Worm (Caenorhabditis elegans): ENCODE results near the gene unc-27.

The unc-27 gene

DNA sequence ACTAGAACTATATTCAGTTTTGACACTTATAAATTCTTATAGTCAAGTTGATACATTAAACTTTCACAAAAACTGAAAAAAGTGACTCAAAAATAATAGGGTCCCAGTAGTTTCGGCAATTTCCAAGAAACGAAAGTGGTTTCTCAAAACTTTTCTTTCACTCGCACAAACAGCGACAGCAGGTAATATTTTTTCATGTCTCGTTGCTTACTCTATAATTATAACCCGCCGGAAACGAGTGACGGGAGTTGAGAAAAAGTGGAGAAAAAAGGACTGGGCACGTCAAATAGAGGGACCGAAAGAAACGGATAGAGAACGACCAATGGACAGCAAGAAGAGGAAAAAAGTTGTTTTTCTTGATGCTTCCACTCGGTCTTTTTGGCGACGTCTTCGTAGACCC is 10.7 kb downstream of the unc-27 start:
- no peak for TF ChIP-seq hlh-17 (GFP tag; optimal IDR thresholded peaks at IDR 0.05; ENCODE audit: borderline replicate concordance)
- TF ChIP-seq zip-4 (GFP tag; optimal IDR thresholded peaks at IDR 0.05): no peak
- peak; percentile 62 for TF ChIP-seq fkh-8 (tag; optimal IDR thresholded peaks at IDR 0.05)
- peak; percentile 13 for TF ChIP-seq tbx-2 (tag; optimal IDR thresholded peaks at IDR 0.05)
- TF ChIP-seq lin-14 (GFP tag; optimal IDR thresholded peaks at IDR 0.05): peak; percentile 51
- TF ChIP-seq unc-62 (GFP tag; optimal IDR thresholded peaks at IDR 0.05): no peak
- TF ChIP-seq nhr-90 (tag; optimal IDR thresholded peaks at IDR 0.05; ENCODE audit: poor library complexity): no peak
- TF ChIP-seq isw-1 (GFP tag; IDR thresholded peaks at IDR 0.05): no peak
- TF ChIP-seq efl-3 (GFP tag; optimal IDR thresholded peaks at IDR 0.05): no peak
- TF ChIP-seq pag-3 (tag; optimal IDR thresholded peaks at IDR 0.05; ENCODE audit: borderline replicate concordance, insufficient read depth): no peak

DNA sequence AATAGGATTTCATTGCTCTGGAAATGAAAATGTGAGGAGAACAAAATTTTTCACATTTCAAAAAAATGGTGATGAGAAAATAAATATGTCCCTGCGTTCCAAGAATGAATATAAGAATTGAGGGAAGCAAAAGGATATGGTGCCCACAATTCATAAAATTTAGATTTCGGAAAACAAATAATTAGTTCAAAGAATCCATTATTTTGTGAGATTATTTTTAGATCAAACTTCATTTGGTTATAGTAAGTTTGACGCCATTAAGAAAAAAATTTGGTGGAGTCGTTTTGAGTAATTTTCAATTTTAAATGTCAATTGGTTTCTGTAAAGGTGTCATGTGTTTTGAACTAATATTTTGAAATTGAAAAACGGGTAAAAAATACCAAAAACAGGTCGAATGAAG is 11.1 kb downstream of the unc-27 start:
- TF ChIP-seq snu-23 (GFP tag; optimal IDR thresholded peaks at IDR 0.05): no peak
- no peak for TF ChIP-seq lsy-2 (tag; optimal IDR thresholded peaks at IDR 0.05)
- TF ChIP-seq C34B4.2 (tag; optimal IDR thresholded peaks at IDR 0.05): no peak
- no peak for TF ChIP-seq egl-27 (tag; optimal IDR thresholded peaks at IDR 0.05)
- TF ChIP-seq elt-2 (tag; optimal IDR thresholded peaks at IDR 0.05): no peak
- no peak for TF ChIP-seq fkh-10 (GFP tag; optimal IDR thresholded peaks at IDR 0.05)
- TF ChIP-seq zip-4 (GFP tag; optimal IDR thresholded peaks at IDR 0.05): no peak
- no peak for TF ChIP-seq pag-3 (tag; optimal IDR thresholded peaks at IDR 0.05; ENCODE audit: borderline replicate concordance, insufficient read depth)
- no peak for TF ChIP-seq snpc-4 (tag; optimal IDR thresholded peaks at IDR 0.05)

DNA sequence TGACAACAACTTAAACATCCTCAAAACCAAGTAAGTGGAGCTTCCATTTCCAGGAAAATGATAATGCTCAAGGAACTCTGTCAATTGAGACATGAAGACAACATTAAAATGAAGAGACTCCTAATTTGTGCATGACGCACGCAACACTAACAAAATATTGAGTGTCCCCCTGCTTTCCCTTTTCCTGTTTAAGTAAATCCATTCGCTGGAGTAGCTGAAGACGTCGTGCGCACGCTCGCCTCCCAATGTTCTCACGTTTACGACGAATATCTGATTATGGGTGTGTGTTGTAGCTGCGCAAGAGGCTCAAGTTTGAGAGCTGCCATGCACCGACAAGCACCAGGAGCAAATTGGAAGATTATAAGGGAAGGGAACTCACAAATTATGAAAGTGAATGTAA is 11.7 kb downstream of the unc-27 start:
- TF ChIP-seq egl-13 (tag; optimal IDR thresholded peaks at IDR 0.05) (peak; percentile 85), nhr-71 (tag; optimal IDR thresholded peaks at IDR 0.05) (peak; percentile 55), fkh-8 (tag; optimal IDR thresholded peaks at IDR 0.05) (peak; percentile 18), lin-14 (GFP tag; optimal IDR thresholded peaks at IDR 0.05) (peak; percentile 76), ztf-4 (tag; optimal IDR thresholded peaks at IDR 0.05) (peak; percentile 21), C34B4.2 (tag; optimal IDR thresholded peaks at IDR 0.05) (no peak), nhr-28 (tag; optimal IDR thresholded peaks at IDR 0.05) (no peak), rnt-1 (tag; optimal IDR thresholded peaks at IDR 0.05) (no peak), dsc-1 (tag; optimal IDR thresholded peaks at IDR 0.05) (peak; percentile 75), ces-1 (GFP tag; optimal IDR thresholded peaks at IDR 0.05) (peak; percentile 72), skn-1 (tag; optimal IDR thresholded peaks at IDR 0.05) (no peak), fkh-10 (GFP tag; optimal IDR thresholded peaks at IDR 0.05) (peak; percentile 67), ztf-11 (tag; optimal IDR thresholded peaks at IDR 0.05) (no peak), mep-1 (tag; optimal IDR thresholded peaks at IDR 0.05) (no peak), ceh-8 (GFP tag; optimal IDR thresholded peaks at IDR 0.05) (peak; percentile 15), pax-3 (tag; optimal IDR thresholded peaks at IDR 0.05) (peak; percentile 28), swsn-7 (tag; optimal IDR thresholded peaks at IDR 0.05) (peak; percentile 33), nhr-47 (tag; optimal IDR thresholded peaks at IDR 0.05) (peak; percentile 56), egl-27 (tag; optimal IDR thresholded peaks at IDR 0.05) (no peak)

DNA sequence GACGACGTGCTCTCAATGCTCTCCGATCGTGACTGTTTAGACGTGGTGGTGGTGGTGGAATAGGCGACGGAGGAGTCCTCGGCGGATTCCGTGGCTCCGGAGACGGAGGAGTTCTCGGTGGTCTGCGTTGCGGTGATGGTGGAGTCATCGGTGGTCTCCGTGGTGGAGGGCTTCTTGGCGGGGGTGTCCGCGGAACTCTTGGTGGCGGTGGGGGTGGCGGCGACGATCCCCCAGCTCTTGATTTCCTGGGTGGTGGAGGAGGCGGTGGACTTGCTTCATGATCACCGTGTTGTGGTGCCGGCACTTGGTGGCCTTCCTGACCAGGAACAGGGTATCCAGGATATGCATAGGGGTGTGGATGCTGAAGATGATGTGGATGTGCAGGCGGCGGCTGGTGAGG is 16.2 kb downstream of the unc-27 start:
- TF ChIP-seq C16A3.4 (tag; optimal IDR thresholded peaks at IDR 0.05) (no peak), ceh-8 (GFP tag; optimal IDR thresholded peaks at IDR 0.05) (peak; percentile 59)

DNA sequence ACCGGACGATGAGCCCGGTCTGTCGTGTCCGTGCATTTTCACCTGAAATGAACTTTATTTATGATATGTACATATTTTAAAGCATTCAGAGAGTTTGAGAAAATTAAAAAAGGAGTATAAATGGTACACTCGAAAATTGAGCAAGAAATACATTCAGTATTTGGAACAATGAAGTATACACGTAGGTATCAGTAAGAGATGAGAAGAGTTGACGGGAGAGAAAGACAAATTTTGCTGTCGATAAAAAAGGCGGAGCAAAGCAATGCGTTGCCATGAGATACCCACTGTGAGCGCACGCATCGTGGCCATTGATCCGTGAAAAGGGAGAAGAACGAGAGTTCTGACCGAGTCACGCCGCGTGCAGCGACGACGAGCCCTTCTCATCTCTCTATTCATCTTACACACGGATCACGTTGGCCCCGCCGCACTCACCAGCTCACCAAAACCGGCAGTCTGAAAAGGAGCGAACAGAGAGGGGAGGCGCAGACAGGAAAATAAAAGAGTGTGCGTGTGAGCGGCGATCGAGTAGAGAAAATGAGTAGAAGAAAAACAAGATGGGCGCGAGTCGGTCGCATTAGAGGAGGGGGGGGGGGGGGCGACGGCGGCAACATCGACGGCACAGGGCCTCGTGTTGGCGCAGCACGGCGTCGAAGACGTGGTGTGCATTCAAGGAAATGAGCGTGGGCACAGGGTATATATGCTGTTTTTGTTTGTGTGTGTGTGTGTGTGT is 17.0 kb downstream of the unc-27 start, which contains the start of gene R04E5.8:
Gene R04E5.8 (minus strand): TSS at position 51 of the 730 bp plus-strand sequence.
- TF ChIP-seq unc-86 (tag; optimal IDR thresholded peaks at IDR 0.05) (peak; percentile 35), aha-1 (tag; optimal IDR thresholded peaks at IDR 0.05) (no peak), C34B4.2 (tag; optimal IDR thresholded peaks at IDR 0.05) (no peak), unc-62 (GFP tag; optimal IDR thresholded peaks at IDR 0.05) (no peak), unc-98 (GFP tag; IDR thresholded peaks at IDR 0.05) (no peak), ztf-11 (tag; optimal IDR thresholded peaks at IDR 0.05) (peak in 1 of 2 experiments; percentile 32), nhr-47 (tag; optimal IDR thresholded peaks at IDR 0.05) (peak; percentile 72), lin-14 (GFP tag; optimal IDR thresholded peaks at IDR 0.05) (peak; percentile 91), C04F5.9 (tag; optimal IDR thresholded peaks at IDR 0.05) (no peak), fkh-10 (GFP tag; optimal IDR thresholded peaks at IDR 0.05) (peak; percentile 52), egl-27 (tag; optimal IDR thresholded peaks at IDR 0.05) (no peak), pax-3 (tag; optimal IDR thresholded peaks at IDR 0.05) (peak; percentile 67), xbp-1 (tag; optimal IDR thresholded peaks at IDR 0.05) (peak; percentile 0), ceh-82 (tag; optimal IDR thresholded peaks at IDR 0.05) (peak in 1 of 3 experiments; percentile 63), pqm-1 (tag; optimal IDR thresholded peaks at IDR 0.05) (no peak), lin-39 (tag; optimal IDR thresholded peaks at IDR 0.05) (no peak), nhr-28 (tag; optimal IDR thresholded peaks at IDR 0.05) (no peak), nhr-12 (tag; optimal IDR thresholded peaks at IDR 0.05) (no peak), egl-13 (tag; optimal IDR thresholded peaks at IDR 0.05) (peak; percentile 57), unc-30 (tag; optimal IDR thresholded peaks at IDR 0.05) (no peak), swsn-7 (tag; optimal IDR thresholded peaks at IDR 0.05) (peak; percentile 45)
